Worm (Caenorhabditis elegans) whole organism, midembryonic: ENCODE data around the gene C16C8.21.

Source experiments
- cog-1 ChIP-seq: sonication (generic microtip); optimal IDR thresholded peaks from 2 replicates; lab custom pipeline; 2016; ENCODE audit warnings: missing genetic modification characterization, missing compliant biosample characterization
- flt-1 ChIP-seq: fragments of 200-800 bp; sonication (Bioruptor generic); IDR thresholded peaks from 2 replicates; pipeline ENCODE4 v1.3.6; 2022; ENCODE audit warnings: missing genetic modification characterization, missing compliant biosample characterization
- klf-2 ChIP-seq: fragments of 200-800 bp; sonication (Bioruptor generic); conservative IDR thresholded peaks from 2 replicates; pipeline ENCODE4 v1.3.6; 2022; ENCODE audit warnings: missing genetic modification reagents, missing genetic modification characterization, missing compliant biosample characterization
- med-1 ChIP-seq: sonication (generic microtip); optimal IDR thresholded peaks from 2 replicates; lab custom pipeline; 2017; ENCODE audit warnings: missing genetic modification characterization, mild to moderate bottlenecking, missing compliant biosample characterization, antibody characterized with exemption, missing genetic modification reagents; ENCODE audit not compliant: insufficient read depth
- ref-1 ChIP-seq: fragments of 200-800 bp; sonication (Bioruptor generic); conservative IDR thresholded peaks from 2 replicates; pipeline ENCODE4 v1.3.6; 2022; ENCODE audit warnings: missing genetic modification reagents, missing genetic modification characterization, missing compliant biosample characterization
- tab-1 ChIP-seq: fragments of 200-800 bp; sonication (Bioruptor generic); IDR thresholded peaks from 2 replicates; pipeline ENCODE4 v1.3.6; 2022; ENCODE audit warnings: missing genetic modification characterization, missing compliant biosample characterization
- ztf-23 ChIP-seq: fragments of 200-800 bp; sonication (Bioruptor generic); IDR thresholded peaks from 2 replicates; pipeline ENCODE4 v1.3.6; 2022; ENCODE audit warnings: missing genetic modification reagents, missing genetic modification characterization, missing compliant biosample characterization
- ztf-29 ChIP-seq: fragments of 200-800 bp; sonication (Bioruptor generic); IDR thresholded peaks from 2 replicates; pipeline ENCODE4 v1.3.6; 2022; ENCODE audit warnings: missing genetic modification reagents, missing genetic modification characterization, missing compliant biosample characterization

- TF ChIP-seq klf-2 (GFP tag; lab: Robert Waterston, UW) (no peak), cog-1 (tag; lab: Kevin White, UChicago) (no peak), med-1 (GFP tag; lab: Kevin White, UChicago) (no peak), ztf-23 (GFP tag; lab: Robert Waterston, UW) (no peak), tab-1 (GFP tag; lab: Robert Waterston, UW) (no peak), flt-1 (GFP tag; lab: Robert Waterston, UW) (no peak), ztf-29 (GFP tag; lab: Robert Waterston, UW) (no peak), ref-1 (GFP tag; lab: Robert Waterston, UW) (no peak)
Measured at ce11 chrII:3459199-3459598, 11.2 kb downstream of the C16C8.21 start.
